Fruit fly (Drosophila melanogaster): Measurements from ENCODE around the gene Golgin104.

Gene Golgin104

dm6 chr3L:16385880-16386584 lies 34.3 kb upstream of the Golgin104 start, which contains the start of the genes Agpat3 and RAF2 (continued):
- peak; percentile 80 for TF ChIP-seq row (GFP tag; IDR thresholded peaks at IDR 0.05)
- TF ChIP-seq CG16815 (GFP tag; optimal IDR thresholded peaks at IDR 0.05): no peak
- TF ChIP-seq CG7372 (GFP tag; IDR thresholded peaks at IDR 0.05): no peak
- TF ChIP-seq Antp (GFP tag; optimal IDR thresholded peaks at IDR 0.05): no peak
- TF ChIP-seq Atf6 (GFP tag; IDR thresholded peaks at IDR 0.05): no peak
- no peak for TF ChIP-seq CG7987 (GFP tag; optimal IDR thresholded peaks at IDR 0.05)
- no peak for TF ChIP-seq CG4328 (GFP tag; optimal IDR thresholded peaks at IDR 0.05)
- peak; percentile 95 for TF ChIP-seq CG7745 (tag; optimal IDR thresholded peaks at IDR 0.05)
- TF ChIP-seq CG10267 (tag; optimal IDR thresholded peaks at IDR 0.05): peak; percentile 54
- no peak for TF ChIP-seq org-1 (GFP tag; optimal IDR thresholded peaks at IDR 0.05)
- TF ChIP-seq pb (GFP tag; optimal IDR thresholded peaks at IDR 0.05): no peak
- no peak for TF ChIP-seq abd-A (tag; optimal IDR thresholded peaks at IDR 0.05)
- no peak for TF ChIP-seq Lpt (GFP tag; optimal IDR thresholded peaks at IDR 0.05)
- no peak for TF ChIP-seq hbn (GFP tag; IDR thresholded peaks at IDR 0.05; ENCODE audit: partially characterized antibody)
- TF ChIP-seq CG2875 (GFP tag; optimal IDR thresholded peaks at IDR 0.05): no peak
- no peak for TF ChIP-seq stc (GFP tag; IDR thresholded peaks at IDR 0.05)
- no peak for TF ChIP-seq CG18619 (GFP tag; optimal IDR thresholded peaks at IDR 0.05)
- peak; percentile 50 for TF ChIP-seq CG2678 (tag; optimal IDR thresholded peaks at IDR 0.05)
- TF ChIP-seq CG13424 (tag; optimal IDR thresholded peaks at IDR 0.05): peak; percentile 49
- TF ChIP-seq Atf3 (GFP tag; optimal IDR thresholded peaks at IDR 0.05): no peak
- TF ChIP-seq CG17829 (tag; optimal IDR thresholded peaks at IDR 0.05): peak; percentile 46
- TF ChIP-seq exex (tag; optimal IDR thresholded peaks at IDR 0.05): no peak
- TF ChIP-seq ci (GFP tag; IDR thresholded peaks at IDR 0.05): 0 out of 3 replicates have a peak, but pooled peaks have one; percentile 5
- TF ChIP-seq psq (GFP tag; optimal IDR thresholded peaks at IDR 0.05): no peak
- TF ChIP-seq jumu (GFP tag; optimal IDR thresholded peaks at IDR 0.05): no peak
- no peak for TF ChIP-seq Dfd (GFP tag; optimal IDR thresholded peaks at IDR 0.05)
- no peak for TF ChIP-seq Ada2b (GFP tag; IDR thresholded peaks at IDR 0.05)
- TF ChIP-seq slp2 (GFP tag; optimal IDR thresholded peaks at IDR 0.05): peak; percentile 10
- TF ChIP-seq gce (GFP tag; IDR thresholded peaks at IDR 0.05): no peak
- TF ChIP-seq CG6683 (GFP tag; optimal IDR thresholded peaks at IDR 0.05): no peak
- peak; percentile 46 for TF ChIP-seq Sox102F (GFP tag; optimal IDR thresholded peaks at IDR 0.05)
- TF ChIP-seq CoRest (tag; optimal IDR thresholded peaks at IDR 0.05): peak; percentile 75
- peak; percentile 45 for TF ChIP-seq CG2116 (GFP tag; optimal IDR thresholded peaks at IDR 0.05)
- no peak for TF ChIP-seq sug (tag; optimal IDR thresholded peaks at IDR 0.05)
- peak; percentile 8 for TF ChIP-seq CG10979 (tag; optimal IDR thresholded peaks at IDR 0.05)
- no peak for TF ChIP-seq HHEX (GFP tag; optimal IDR thresholded peaks at IDR 0.05)
- no peak for TF ChIP-seq Trl (optimal IDR thresholded peaks at IDR 0.05)
- peak; percentile 20 for TF ChIP-seq Trl (GFP tag; optimal IDR thresholded peaks at IDR 0.05)
- peak; percentile 9 for TF ChIP-seq Dp (GFP tag; optimal IDR thresholded peaks at IDR 0.05)
- TF ChIP-seq H15 (GFP tag; IDR thresholded peaks at IDR 0.05): 0 out of 3 replicates have a peak, but pooled peaks have one; percentile 13
- TF ChIP-seq Hand (GFP tag; optimal IDR thresholded peaks at IDR 0.05): no peak
- TF ChIP-seq Blimp-1 (GFP tag; optimal IDR thresholded peaks at IDR 0.05): peak; percentile 25
- TF ChIP-seq so (GFP tag; IDR thresholded peaks at IDR 0.05): no peak
- TF ChIP-seq dm (GFP tag; optimal IDR thresholded peaks at IDR 0.05): no peak
- TF ChIP-seq CG2199 (GFP tag; IDR thresholded peaks at IDR 0.05): no peak
- no peak for TF ChIP-seq CG1529 (GFP tag; optimal IDR thresholded peaks at IDR 0.05)
- peak; percentile 31 for TF ChIP-seq CG10209 (GFP tag; optimal IDR thresholded peaks at IDR 0.05)
- no peak for TF ChIP-seq CG1792 (GFP tag; optimal IDR thresholded peaks at IDR 0.05)
- no peak for TF ChIP-seq CG11560 (tag; IDR thresholded peaks at IDR 0.05)
- TF ChIP-seq CG2120 (GFP tag; optimal IDR thresholded peaks at IDR 0.05): peak; percentile 34
